Fruit fly (Drosophila melanogaster) whole organism, embryonic: ENCODE measurements around the gene CG10747.

Experiments used
- Atf-2 ChIP-seq: fragments of 200-800 bp; sonication (Bioruptor generic); optimal IDR thresholded peaks from 2 replicates; lab custom pipeline; 2016; ENCODE audit warnings: missing biosample characterization, missing genetic modification characterization
- Awh ChIP-seq: fragments of 200-800 bp; sonication (Bioruptor generic); IDR thresholded peaks from 2 replicates; pipeline ENCODE4, ENCODE4 v1.3.6; 2022; ENCODE audit warnings: missing biosample characterization, missing genetic modification characterization
- B-H1 ChIP-seq: fragments of 200-800 bp; sonication (Bioruptor generic); IDR thresholded peaks from 3 replicates; pipeline ENCODE4 v1.3.6; 2022; ENCODE audit warnings: missing biosample characterization, missing genetic modification characterization
- CG10274 ChIP-seq: fragments of 200-800 bp; sonication (Bioruptor generic); optimal IDR thresholded peaks from 3 replicates; lab custom pipeline; 2017; ENCODE audit warnings: missing biosample characterization, mild to moderate bottlenecking, missing genetic modification characterization
- CG11085 ChIP-seq: fragments of 200-800 bp; sonication (Bioruptor generic); IDR thresholded peaks from 2 replicates; pipeline ENCODE4 v1.3.6; 2022; ENCODE audit warnings: missing biosample characterization, missing genetic modification characterization
- CG11456 ChIP-seq: fragments of 200-800 bp; sonication (Bioruptor generic); IDR thresholded peaks from 3 replicates; pipeline ENCODE4 v1.3.6; 2022; ENCODE audit warnings: missing biosample characterization, missing genetic modification characterization
- CG13296 ChIP-seq: fragments of 200-800 bp; sonication (Bioruptor generic); optimal IDR thresholded peaks from 3 replicates; lab custom pipeline; 2018; ENCODE audit warnings: missing biosample characterization, mild to moderate bottlenecking, missing genetic modification characterization
- CG15011 ChIP-seq: fragments of 200-800 bp; sonication (Bioruptor generic); optimal IDR thresholded peaks from 3 replicates; lab custom pipeline; 2018; ENCODE audit warnings: missing biosample characterization, mild to moderate bottlenecking, missing genetic modification characterization
- CG15073 ChIP-seq: fragments of 200-800 bp; sonication (Bioruptor generic); optimal IDR thresholded peaks from 2 replicates; lab custom pipeline; 2016; ENCODE audit warnings: missing biosample characterization, missing genetic modification characterization
- CG16779 ChIP-seq: fragments of 200-800 bp; sonication (Bioruptor generic); IDR thresholded peaks from 2 replicates; pipeline ENCODE4 v1.3.6; 2022; ENCODE audit warnings: missing biosample characterization, missing genetic modification characterization
- CG17328 ChIP-seq: fragments of 200-800 bp; sonication (Bioruptor generic); IDR thresholded peaks from 2 replicates; pipeline ENCODE4 v1.3.6; 2022; ENCODE audit warnings: missing biosample characterization, missing genetic modification characterization
- CG17568 ChIP-seq: fragments of 200-800 bp; sonication (Bioruptor generic); optimal IDR thresholded peaks from 2 replicates; lab custom pipeline; 2018; ENCODE audit warnings: missing biosample characterization, mild to moderate bottlenecking, missing genetic modification characterization, moderate library complexity
- CG18619 ChIP-seq: fragments of 200-800 bp; sonication (Bioruptor generic); optimal IDR thresholded peaks from 3 replicates; lab custom pipeline; 2017; ENCODE audit warnings: missing biosample characterization, mild to moderate bottlenecking, missing genetic modification characterization
- CG3281 ChIP-seq: fragments of 200-800 bp; sonication (Bioruptor generic); optimal IDR thresholded peaks from 3 replicates; lab custom pipeline; 2017; ENCODE audit warnings: missing biosample characterization, mild to moderate bottlenecking, missing genetic modification characterization
- CG43689 ChIP-seq: fragments of 200-800 bp; sonication (Bioruptor generic); IDR thresholded peaks from 2 replicates; pipeline ENCODE4 v1.3.6; 2022; ENCODE audit warnings: missing biosample characterization, missing genetic modification characterization
- CG5245 ChIP-seq: fragments of 200-800 bp; sonication (Bioruptor generic); optimal IDR thresholded peaks from 3 replicates; lab custom pipeline; 2016; ENCODE audit warnings: missing biosample characterization, missing genetic modification characterization
- CG6654 ChIP-seq: fragments of 200-800 bp; sonication (Bioruptor generic); optimal IDR thresholded peaks from 2 replicates; lab custom pipeline; 2017; ENCODE audit warnings: missing biosample characterization, mild to moderate bottlenecking, missing genetic modification characterization
- Dek ChIP-seq: fragments of 200-800 bp; sonication (Bioruptor generic); optimal IDR thresholded peaks from 3 replicates; lab custom pipeline; 2019; ENCODE audit warnings: missing biosample characterization, mild to moderate bottlenecking, missing genetic modification characterization, moderate library complexity
- Dfd ChIP-seq, 2 experiments: fragments of >200 bp; optimal IDR thresholded peaks; 2 replicates each; lab custom pipeline; 2017; ENCODE audit warnings: missing biosample characterization in 2 of 2, missing genetic modification characterization in 2 of 2
- Dip2 ChIP-seq: fragments of 200-800 bp; sonication (Bioruptor generic); IDR thresholded peaks from 2 replicates; pipeline ENCODE4 v1.3.6; 2022; ENCODE audit warnings: missing biosample characterization, missing genetic modification characterization
- Doc3 ChIP-seq: fragments of 200-800 bp; sonication (Bioruptor generic); IDR thresholded peaks from 3 replicates; pipeline ENCODE4 v1.3.6; 2022; ENCODE audit warnings: missing biosample characterization, missing genetic modification characterization; ENCODE audit not compliant: partially characterized antibody
- Fer1 ChIP-seq: fragments of 200-800 bp; sonication (Bioruptor generic); optimal IDR thresholded peaks from 2 replicates; lab custom pipeline; 2017; ENCODE audit warnings: missing biosample characterization, mild to moderate bottlenecking, missing genetic modification characterization
- Jarid2 ChIP-seq: fragments of 200-800 bp; sonication (Bioruptor generic); optimal IDR thresholded peaks from 3 replicates; lab custom pipeline; 2017; ENCODE audit warnings: mild to moderate bottlenecking, missing biosample characterization, missing genetic modification reagents, missing genetic modification characterization
- Kr ChIP-seq: fragments of 200-800 bp; sonication (Bioruptor generic); optimal IDR thresholded peaks from 2 replicates; lab custom pipeline; 2017; ENCODE audit warnings: missing biosample characterization, mild to moderate bottlenecking, missing genetic modification characterization
- MTF-1 ChIP-seq: fragments of 200-800 bp; sonication (Bioruptor generic); optimal IDR thresholded peaks from 2 replicates; lab custom pipeline; 2018; ENCODE audit warnings: missing biosample characterization, mild to moderate bottlenecking, missing genetic modification characterization, borderline replicate concordance
- Mes4 ChIP-seq: fragments of 200-800 bp; sonication (Bioruptor generic); optimal IDR thresholded peaks from 2 replicates; lab custom pipeline; 2016; ENCODE audit warnings: missing biosample characterization, missing genetic modification characterization
- Nf-YC ChIP-seq: fragments of 200-800 bp; optimal IDR thresholded peaks from 3 replicates; lab custom pipeline; 2019; ENCODE audit warnings: missing biosample characterization, mild to moderate bottlenecking, missing genetic modification characterization, moderate library complexity
- Stat92E ChIP-seq, 3 experiments: fragments of >200 bp in 2 of 3; fragments of 200-800 bp in 1 of 3; sonication (Bioruptor generic) in 1 of 3; optimal IDR thresholded peaks; 2 replicates each; lab custom pipeline; 2017 to 2019; ENCODE audit warnings: missing biosample characterization in 3 of 3, missing genetic modification characterization in 3 of 3, mild to moderate bottlenecking in 1 of 3, moderate library complexity in 1 of 3
- ac ChIP-seq: fragments of 200-800 bp; sonication (Bioruptor generic); optimal IDR thresholded peaks from 3 replicates; lab custom pipeline; 2017; ENCODE audit warnings: missing biosample characterization, mild to moderate bottlenecking, missing genetic modification characterization
- az2 ChIP-seq: fragments of 200-800 bp; sonication (Bioruptor generic); optimal IDR thresholded peaks from 3 replicates; lab custom pipeline; 2016; ENCODE audit warnings: missing biosample characterization, missing genetic modification characterization
- bigmax ChIP-seq: fragments of 200-800 bp; sonication (Bioruptor generic); optimal IDR thresholded peaks from 2 replicates; lab custom pipeline; 2018; ENCODE audit warnings: missing biosample characterization, mild to moderate bottlenecking, missing genetic modification characterization
- bowl ChIP-seq: fragments of 200-800 bp; sonication (Bioruptor generic); IDR thresholded peaks from 2 replicates; pipeline ENCODE4 v1.3.6; 2022; ENCODE audit warnings: missing biosample characterization, missing genetic modification characterization
- br ChIP-seq: fragments of >200 bp; optimal IDR thresholded peaks from 2 replicates; lab custom pipeline; 2017
- cato ChIP-seq: fragments of 200-800 bp; sonication (Bioruptor generic); optimal IDR thresholded peaks from 2 replicates; lab custom pipeline; 2016; ENCODE audit warnings: missing biosample characterization, missing genetic modification characterization, borderline replicate concordance
- cg ChIP-seq: fragments of 200-800 bp; sonication (Bioruptor generic); optimal IDR thresholded peaks from 3 replicates; lab custom pipeline; 2019; ENCODE audit warnings: missing biosample characterization, mild to moderate bottlenecking, missing genetic modification characterization, moderate library complexity
- ems ChIP-seq: fragments of 200-800 bp; sonication (Bioruptor generic); optimal IDR thresholded peaks from 3 replicates; lab custom pipeline; 2016; ENCODE audit warnings: missing biosample characterization, missing genetic modification characterization
- esg ChIP-seq: fragments of 200-800 bp; sonication (Bioruptor generic); conservative IDR thresholded peaks from 2 replicates; pipeline ENCODE4 v1.3.6; 2022; ENCODE audit warnings: missing biosample characterization, missing genetic modification characterization
- eyg ChIP-seq: fragments of 200-800 bp; sonication (Bioruptor generic); optimal IDR thresholded peaks from 3 replicates; lab custom pipeline; 2016; ENCODE audit warnings: missing biosample characterization, missing genetic modification characterization
- gcm2 ChIP-seq: fragments of 200-800 bp; sonication (Bioruptor generic); optimal IDR thresholded peaks from 2 replicates; lab custom pipeline; 2016; ENCODE audit warnings: missing biosample characterization, missing genetic modification characterization
- jigr1 ChIP-seq: fragments of 200-800 bp; sonication (Bioruptor generic); IDR thresholded peaks from 3 replicates; pipeline ENCODE4 v1.3.6; 2022; ENCODE audit warnings: missing biosample characterization, missing genetic modification characterization
- jumu ChIP-seq: fragments of 200-800 bp; sonication (Bioruptor generic); optimal IDR thresholded peaks from 3 replicates; lab custom pipeline; 2016; ENCODE audit warnings: missing biosample characterization, missing genetic modification characterization
- lov ChIP-seq, 2 experiments: fragments of 200-800 bp in 1 of 2; fragments of >200 bp in 1 of 2; sonication (Bioruptor generic) in 1 of 2; IDR thresholded peaks in 1 of 2; optimal IDR thresholded peaks in 1 of 2; 2 replicates in 1 of 2; 3 replicates in 1 of 2; pipeline versions ENCODE4 v1.3.6 to Lab custom; 2017 to 2022; ENCODE audit warnings: missing biosample characterization in 1 of 2, missing genetic modification characterization in 1 of 2
- nmo ChIP-seq: fragments of 200-800 bp; sonication (Bioruptor generic); optimal IDR thresholded peaks from 2 replicates; lab custom pipeline; 2018; ENCODE audit warnings: missing biosample characterization, mild to moderate bottlenecking, missing genetic modification characterization, moderate library complexity
- otp ChIP-seq: fragments of 200-800 bp; sonication (Bioruptor generic); IDR thresholded peaks from 3 replicates; pipeline ENCODE4, ENCODE4 v1.3.6; 2022; ENCODE audit warnings: missing biosample characterization, missing genetic modification characterization
- pfk ChIP-seq: fragments of 200-800 bp; sonication (Bioruptor generic); optimal IDR thresholded peaks from 2 replicates; lab custom pipeline; 2018; ENCODE audit warnings: missing biosample characterization, mild to moderate bottlenecking, missing genetic modification characterization, moderate library complexity
- sc ChIP-seq, 3 experiments: fragments of >200 bp in 2 of 3; fragments of 200-800 bp in 1 of 3; sonication (Bioruptor generic) in 1 of 3; optimal IDR thresholded peaks; 2 replicates in 2 of 3; 3 replicates in 1 of 3; lab custom pipeline; 2017; ENCODE audit warnings: mild to moderate bottlenecking in 1 of 3, missing biosample characterization in 1 of 3, missing genetic modification characterization in 1 of 3, missing genetic modification reagents in 1 of 3
- trem ChIP-seq: fragments of 200-800 bp; optimal IDR thresholded peaks from 3 replicates; lab custom pipeline; 2019; ENCODE audit warnings: missing biosample characterization, mild to moderate bottlenecking, missing genetic modification characterization, moderate library complexity
- zfh2 ChIP-seq: fragments of 200-800 bp; sonication (Bioruptor generic); optimal IDR thresholded peaks from 2 replicates; lab custom pipeline; 2016; ENCODE audit warnings: missing biosample characterization, missing genetic modification characterization

CG10747 gene

dm6 chr2L:20120388-20121232 lies 29.5 kb upstream of the CG10747 start (continued):
- TF ChIP-seq Doc3 (GFP tag; lab: Robert Waterston, UW) (peak; percentile 78), br (no peak), CG15073 (GFP tag; lab: Kevin White, UChicago) (peak; percentile 68), Jarid2 (GFP tag; lab: Kevin White, UChicago) (peak; percentile 41), ac (GFP tag; lab: Kevin White, UChicago) (peak; percentile 0), jumu (peak; percentile 93), CG16779 (peak; percentile 91), Fer1 (GFP tag; lab: Kevin White, UChicago) (peak; percentile 49), Stat92E (GFP tag; optimal IDR thresholded peaks at IDR 0.05; lab: Kevin White, UChicago) (no peak), Dfd (GFP tag; optimal IDR thresholded peaks at IDR 0.05; lab: Kevin White, UChicago) (no peak), CG3281 (peak; percentile 56), CG15011 (GFP tag; lab: Kevin White, UChicago) (peak; percentile 22), CG13296 (GFP tag; lab: Kevin White, UChicago) (peak; percentile 70), nmo (peak; percentile 81), CG5245 (GFP tag; lab: Kevin White, UChicago) (peak; percentile 98), eyg (peak; percentile 87), cato (GFP tag; lab: Kevin White, UChicago) (peak; percentile 69), Awh (GFP tag; lab: Robert Waterston, UW) (peak; percentile 91), trem (tag; lab: Kevin White, UChicago) (peak; percentile 64), esg (peak; percentile 76), jigr1 (GFP tag; lab: Robert Waterston, UW) (peak; percentile 50; the same call in 2 of the 3 replicates), B-H1 (no peak; the same call in 2 of the 3 replicates), lov (optimal IDR thresholded peaks at IDR 0.05; lab: Kevin White, UChicago) (no peak), lov (GFP tag; IDR thresholded peaks at IDR 0.05; lab: Robert Waterston, UW) (peak; percentile 92), zfh2 (GFP tag; lab: Kevin White, UChicago) (peak; percentile 62), CG6654 (GFP tag; lab: Kevin White, UChicago) (peak; percentile 53), bowl (GFP tag; lab: Robert Waterston, UW) (no peak; the same call in 1 of the 2 replicates), CG17328 (GFP tag; lab: Robert Waterston, UW) (peak; percentile 91), pfk (GFP tag; lab: Kevin White, UChicago) (peak; percentile 45), CG43689 (GFP tag; lab: Robert Waterston, UW) (peak; percentile 60), CG10274 (GFP tag; lab: Kevin White, UChicago) (peak; percentile 14), Atf-2 (GFP tag; lab: Kevin White, UChicago) (peak; percentile 93), CG18619 (GFP tag; lab: Kevin White, UChicago) (peak; percentile 78), MTF-1 (GFP tag; lab: Kevin White, UChicago) (peak; percentile 93), bigmax (GFP tag; lab: Kevin White, UChicago) (no peak), Kr (GFP tag; lab: Kevin White, UChicago) (no peak), cg (GFP tag; lab: Kevin White, UChicago) (no peak), CG17568 (GFP tag; lab: Kevin White, UChicago) (no peak), Dek (peak; percentile 75), CG11456 (GFP tag; lab: Robert Waterston, UW) (peak; percentile 100), ems (peak; percentile 73), gcm2 (GFP tag; lab: Kevin White, UChicago) (peak; percentile 88), Nf-YC (tag; lab: Kevin White, UChicago) (peak; percentile 34), az2 (GFP tag; lab: Kevin White, UChicago) (peak; percentile 95), sc (optimal IDR thresholded peaks at IDR 0.05; lab: Kevin White, UChicago) (no peak), sc (GFP tag; optimal IDR thresholded peaks at IDR 0.05; lab: Kevin White, UChicago) (peak; percentile 62), otp (GFP tag; lab: Robert Waterston, UW) (peak; percentile 90), Mes4 (GFP tag; lab: Kevin White, UChicago) (peak; percentile 88), CG11085 (GFP tag; lab: Robert Waterston, UW) (peak; percentile 96), Dip2 (GFP tag; lab: Robert Waterston, UW) (peak; percentile 93)
